Worm (Caenorhabditis elegans): ENCODE measurements around the gene nhr-45.

ce11 chrX:4649097-4649496 lies 11.0 kb downstream of the nhr-45 start, which contains the start of gene ent-5:
- TF ChIP-seq T22C8.4 (GFP tag; IDR thresholded peaks at IDR 0.05) = no peak
- TF ChIP-seq cog-1 (tag; optimal IDR thresholded peaks at IDR 0.05) = no peak
- TF ChIP-seq med-1 (GFP tag; optimal IDR thresholded peaks at IDR 0.05; ENCODE audit: insufficient read depth) = no peak
- no peak for TF ChIP-seq ztf-23 (GFP tag; IDR thresholded peaks at IDR 0.05)
- TF ChIP-seq ref-1 (GFP tag; conservative IDR thresholded peaks at IDR 0.05) = no peak
- TF ChIP-seq tab-1 (GFP tag; IDR thresholded peaks at IDR 0.05) = no peak
- TF ChIP-seq ztf-29 (GFP tag; IDR thresholded peaks at IDR 0.05) = no peak
